Worm (Caenorhabditis elegans) whole organism, L4 larva: ENCODE results near the gene C34B4.3.

Experiments used
- D1046.2 ChIP-seq: fragments of 200-800 bp; sonication (Bioruptor generic); IDR thresholded peaks from 2 replicates; pipeline ENCODE4 v1.3.6; 2022; ENCODE audit warnings: missing genetic modification characterization, missing compliant biosample characterization
- F44E2.7 ChIP-seq: fragments of 200-800 bp; sonication (Bioruptor generic); IDR thresholded peaks from 2 replicates; pipeline ENCODE4 v2.1.2; 2022; ENCODE audit warnings: missing genetic modification characterization, missing compliant biosample characterization
- F49E8.2 ChIP-seq: sonication (generic microtip); optimal IDR thresholded peaks from 2 replicates; lab custom pipeline; 2016; ENCODE audit warnings: missing compliant biosample characterization, mild to moderate bottlenecking, missing genetic modification characterization, borderline replicate concordance
- Y48G9A.11 ChIP-seq: fragments of 200-800 bp; sonication (Bioruptor generic); IDR thresholded peaks from 2 replicates; pipeline ENCODE4 v1.3.6; 2022; ENCODE audit warnings: missing genetic modification reagents, missing genetic modification characterization, missing compliant biosample characterization
- ZK546.5 ChIP-seq, 2 experiments: sonication (generic microtip); optimal IDR thresholded peaks; 2 replicates each; lab custom pipeline; 2017; ENCODE audit warnings: missing biosample characterization in 2 of 2, missing genetic modification characterization in 2 of 2
- aha-1 ChIP-seq: fragments of 150-350 bp; peaks from one replicate; lab custom pipeline; 2014; ENCODE audit warnings: missing biosample characterization, missing genetic modification characterization
- arid-1 ChIP-seq: fragments of 200-800 bp; sonication (Bioruptor generic); conservative IDR thresholded peaks from 2 replicates; pipeline ENCODE4 v1.3.6; 2022; ENCODE audit warnings: missing genetic modification reagents, missing genetic modification characterization, missing compliant biosample characterization
- ceh-20 ChIP-seq: fragments of 200-800 bp; sonication (Bioruptor generic); IDR thresholded peaks from 2 replicates; pipeline ENCODE4 v1.3.6; 2022; ENCODE audit warnings: missing genetic modification reagents, missing genetic modification characterization, missing compliant biosample characterization
- ceh-62 ChIP-seq: sonication (generic microtip); optimal IDR thresholded peaks from 2 replicates; lab custom pipeline; 2017; ENCODE audit warnings: missing biosample characterization, missing genetic modification characterization
- ceh-82 ChIP-seq: sonication (generic microtip); optimal IDR thresholded peaks from 2 replicates; lab custom pipeline; 2017; ENCODE audit warnings: missing biosample characterization, missing genetic modification characterization
- ces-1 ChIP-seq: fragments of 150-350 bp; sonication (generic microtip); optimal IDR thresholded peaks from 4 replicates; lab custom pipeline; 2014; ENCODE audit warnings: missing biosample characterization, missing genetic modification reagents, missing genetic modification characterization
- cey-2 ChIP-seq: sonication (generic microtip); optimal IDR thresholded peaks from 3 replicates; lab custom pipeline; 2017; ENCODE audit warnings: missing genetic modification characterization, mild to moderate bottlenecking, missing compliant biosample characterization, antibody characterized with exemption, borderline replicate concordance; ENCODE audit not compliant: insufficient read depth
- daf-8 ChIP-seq: fragments of 200-800 bp; sonication (Bioruptor generic); IDR thresholded peaks from 2 replicates; pipeline ENCODE4 v1.3.6; 2022; ENCODE audit warnings: missing genetic modification characterization, missing compliant biosample characterization
- dmd-9 ChIP-seq: fragments of 200-800 bp; sonication (Bioruptor generic); IDR thresholded peaks from 2 replicates; pipeline ENCODE4 v1.3.6; 2022; ENCODE audit warnings: missing genetic modification reagents, missing genetic modification characterization, missing compliant biosample characterization
- dve-1 ChIP-seq: sonication (generic microtip); optimal IDR thresholded peaks from 2 replicates; lab custom pipeline; 2017; ENCODE audit warnings: antibody characterized with exemption, mild to moderate bottlenecking, missing genetic modification characterization, missing compliant biosample characterization; ENCODE audit not compliant: insufficient read depth
- fkh-10 ChIP-seq: fragments of 150-350 bp; optimal IDR thresholded peaks from 2 replicates; lab custom pipeline; 2014; ENCODE audit warnings: missing biosample characterization, missing genetic modification reagents, missing genetic modification characterization
- fos-1 ChIP-seq: fragments of 150-350 bp; optimal IDR thresholded peaks from 2 replicates; lab custom pipeline; 2014; ENCODE audit warnings: missing biosample characterization, missing genetic modification characterization
- gei-8 ChIP-seq: fragments of 200-800 bp; sonication (Bioruptor generic); optimal IDR thresholded peaks from 2 replicates; lab custom pipeline; 2018; ENCODE audit warnings: mild to moderate bottlenecking, missing genetic modification characterization, missing compliant biosample characterization
- hif-1 ChIP-seq, 2 experiments: sonication (generic microtip); optimal IDR thresholded peaks; 2 replicates each; lab custom pipeline; 2016 to 2017; ENCODE audit warnings: missing compliant biosample characterization in 2 of 2, missing genetic modification characterization in 2 of 2, missing genetic modification reagents in 2 of 2, missing genotype in 2 of 2, mild to moderate bottlenecking in 1 of 2
- hmg-1.1 ChIP-seq: fragments of 200-800 bp; sonication (Bioruptor generic); IDR thresholded peaks from 2 replicates; pipeline ENCODE4 v1.3.6; 2022; ENCODE audit warnings: missing genetic modification reagents, missing genetic modification characterization, missing compliant biosample characterization
- lir-3 ChIP-seq: sonication (generic microtip); optimal IDR thresholded peaks from 2 replicates; lab custom pipeline; 2016; ENCODE audit warnings: mild to moderate bottlenecking, missing genetic modification characterization, missing compliant biosample characterization
- mxl-2 ChIP-seq: fragments of 200-800 bp; sonication (Bioruptor generic); conservative IDR thresholded peaks from 2 replicates; pipeline ENCODE4 v1.3.6; 2022; ENCODE audit warnings: missing genetic modification reagents, missing genetic modification characterization, missing compliant biosample characterization
- nhr-111 ChIP-seq: fragments of 200-800 bp; sonication (Bioruptor generic); optimal IDR thresholded peaks from 2 replicates; lab custom pipeline; 2018; ENCODE audit warnings: mild to moderate bottlenecking, missing genetic modification characterization, missing compliant biosample characterization
- nhr-25 ChIP-seq: sonication (generic microtip); optimal IDR thresholded peaks from 2 replicates; lab custom pipeline; 2017; ENCODE audit warnings: missing genetic modification characterization, mild to moderate bottlenecking, missing compliant biosample characterization, antibody characterized with exemption, moderate library complexity, borderline replicate concordance; ENCODE audit not compliant: insufficient read depth
- nhr-28 ChIP-seq: fragments of 150-350 bp; optimal IDR thresholded peaks from 2 replicates; lab custom pipeline; 2014; ENCODE audit warnings: missing biosample characterization, missing genetic modification characterization
- nhr-41 ChIP-seq: fragments of 200-800 bp; sonication (Bioruptor generic); IDR thresholded peaks from 2 replicates; pipeline ENCODE4 v1.3.6; 2022; ENCODE audit warnings: missing genetic modification reagents, missing genetic modification characterization, missing compliant biosample characterization
- nhr-48 ChIP-seq: sonication (generic microtip); optimal IDR thresholded peaks from 2 replicates; lab custom pipeline; 2016; ENCODE audit warnings: mild to moderate bottlenecking, missing genetic modification characterization, missing compliant biosample characterization
- nhr-6 ChIP-seq: fragments of 150-350 bp; optimal IDR thresholded peaks from 2 replicates; lab custom pipeline; 2014; ENCODE audit warnings: missing biosample characterization, missing genetic modification characterization
- nhr-77 ChIP-seq: fragments of 150-350 bp; optimal IDR thresholded peaks from 2 replicates; lab custom pipeline; 2014; ENCODE audit warnings: missing biosample characterization, missing genetic modification characterization
- php-3 ChIP-seq: fragments of 200-800 bp; sonication (Bioruptor generic); IDR thresholded peaks from 2 replicates; pipeline ENCODE4 v1.3.6; 2022; ENCODE audit warnings: missing genetic modification reagents, missing genetic modification characterization, missing compliant biosample characterization
- spr-3 ChIP-seq: fragments of 200-800 bp; sonication (Bioruptor generic); optimal IDR thresholded peaks from 2 replicates; lab custom pipeline; 2018; ENCODE audit warnings: mild to moderate bottlenecking, missing genetic modification characterization, missing compliant biosample characterization
- tra-1 ChIP-seq: fragments of 200-800 bp; sonication (Bioruptor generic); IDR thresholded peaks from 2 replicates; pipeline ENCODE4 v1.3.6; 2022; ENCODE audit warnings: missing genetic modification reagents, missing genetic modification characterization, missing compliant biosample characterization
- unc-62 ChIP-seq, 3 experiments: fragments of 150-350 bp in 1 of 3; sonication (generic microtip); optimal IDR thresholded peaks in 2 of 3; peaks in 1 of 3; 1 replicate in 1 of 3; 2 replicates in 2 of 3; lab custom pipeline; 2014 to 2017; ENCODE audit warnings: missing biosample characterization in 3 of 3, missing genetic modification characterization in 3 of 3, missing genetic modification reagents in 3 of 3, missing genotype in 1 of 3
- zfp-2 ChIP-seq: sonication (generic microtip); optimal IDR thresholded peaks from 2 replicates; lab custom pipeline; 2016; ENCODE audit warnings: mild to moderate bottlenecking, missing genetic modification characterization, missing compliant biosample characterization
- zfp-3 ChIP-seq: fragments of 200-800 bp; sonication (Bioruptor generic); conservative IDR thresholded peaks from 2 replicates; pipeline ENCODE4 v1.3.6; 2022; ENCODE audit warnings: missing genetic modification reagents, missing genetic modification characterization, missing compliant biosample characterization
- ztf-7 ChIP-seq: fragments of 150-350 bp; optimal IDR thresholded peaks from 2 replicates; lab custom pipeline; 2014; ENCODE audit warnings: missing biosample characterization, missing genetic modification characterization

The C34B4.3 gene

DNA sequence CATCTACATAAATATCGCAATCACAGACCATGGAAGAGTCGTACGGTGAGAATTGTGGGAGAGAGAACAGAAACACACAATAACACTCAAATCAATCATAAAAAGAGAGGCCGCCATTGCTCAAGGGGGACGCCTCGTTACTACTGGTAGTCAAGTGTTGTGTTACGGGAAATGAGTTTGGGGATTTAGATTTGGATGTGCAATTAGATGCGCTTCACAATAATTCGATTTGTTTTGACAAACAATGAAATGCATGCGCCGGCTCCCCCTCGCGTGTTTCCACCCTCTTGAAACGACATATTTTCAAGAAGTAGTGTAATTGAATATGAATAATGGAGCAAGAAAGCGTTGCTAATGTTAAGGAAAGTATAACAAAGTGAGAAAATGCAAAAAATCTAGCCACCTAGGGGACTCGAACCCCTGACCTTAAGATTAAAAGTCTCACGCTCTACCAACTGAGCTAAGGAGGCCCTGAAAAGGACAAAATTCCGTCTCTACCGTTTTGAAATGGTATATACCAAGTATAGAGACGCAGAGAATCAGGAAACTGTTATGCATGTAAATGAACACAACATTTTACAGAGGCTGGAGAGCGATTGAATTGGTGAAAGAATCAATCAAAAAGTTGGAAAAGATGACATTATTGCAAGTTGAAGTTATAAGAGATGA is 44.2 kb downstream of the C34B4.3 start (continued):
- TF ChIP-seq ces-1 (peak; percentile 7), nhr-48 (tag; lab: Kevin White, UChicago) (no peak), dmd-9 (no peak), php-3 (0 out of 2 replicates have a peak, but pooled peaks have one; percentile 9), Y48G9A.11 (GFP tag; lab: Robert Waterston, UW) (no peak), nhr-41 (GFP tag; lab: Robert Waterston, UW) (no peak), arid-1 (no peak), F44E2.7 (GFP tag; lab: Robert Waterston, UW) (no peak)

DNA sequence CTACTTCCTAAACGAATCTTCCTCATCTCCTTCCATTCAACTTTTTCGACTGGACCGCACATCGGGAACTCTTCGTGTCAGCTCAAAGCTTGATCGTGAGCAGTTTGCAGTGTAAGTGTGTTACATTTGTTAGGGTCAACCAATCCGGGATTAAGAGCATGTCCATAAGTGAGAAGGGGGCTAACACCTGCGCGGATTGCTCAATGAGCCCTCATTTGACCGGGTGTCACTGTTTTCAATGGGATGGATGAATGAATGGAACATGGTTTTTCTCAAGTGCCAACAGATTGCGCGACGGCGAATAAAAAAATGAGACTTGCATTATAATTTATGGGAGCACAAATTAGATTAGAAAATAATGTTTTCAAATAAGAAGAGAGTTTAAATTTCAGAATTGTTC is 45.7 kb downstream of the C34B4.3 start:
- TF ChIP-seq spr-3 (GFP tag; lab: Kevin White, UChicago) (no peak), nhr-6 (tag; lab: Kevin White, UChicago) (no peak), fkh-10 (GFP tag; lab: Kevin White, UChicago) (peak; percentile 41), dve-1 (tag; lab: Kevin White, UChicago) (no peak)

DNA sequence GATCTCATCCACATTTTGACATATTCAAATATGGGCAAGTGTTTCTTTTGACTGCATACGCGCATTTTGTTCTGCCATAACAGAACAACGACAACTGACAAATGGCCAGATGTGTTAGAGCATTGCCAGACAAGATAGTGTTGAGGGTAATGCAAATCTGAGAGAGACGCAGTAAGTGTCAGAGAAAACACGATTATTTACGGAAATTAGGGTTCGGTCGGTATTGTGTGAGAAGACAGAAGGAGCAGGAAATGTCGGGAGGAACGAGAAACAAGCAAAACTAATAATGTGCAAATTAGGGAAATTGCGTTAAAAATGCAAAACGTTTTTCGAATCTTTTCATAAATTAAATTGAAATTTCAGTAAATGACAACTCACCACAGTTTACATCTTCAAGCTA is 46.5 kb downstream of the C34B4.3 start:
- TF ChIP-seq nhr-77 (tag; lab: Kevin White, UChicago), result no peak
- no peak for TF ChIP-seq daf-8
- TF ChIP-seq gei-8 (GFP tag; lab: Kevin White, UChicago), result no peak
- peak in 1 of 2 experiments; percentile 36 for TF ChIP-seq unc-62 (GFP tag; optimal IDR thresholded peaks at IDR 0.05 in 1 of 2; lab: Kevin White, UChicago)
- no peak for TF ChIP-seq unc-62 (tag; optimal IDR thresholded peaks at IDR 0.05; lab: Kevin White, UChicago)
- no peak for TF ChIP-seq nhr-41 (GFP tag; lab: Robert Waterston, UW)
- no peak for TF ChIP-seq nhr-48 (tag; lab: Kevin White, UChicago)
- no peak for TF ChIP-seq tra-1 (GFP tag; lab: Robert Waterston, UW)

DNA sequence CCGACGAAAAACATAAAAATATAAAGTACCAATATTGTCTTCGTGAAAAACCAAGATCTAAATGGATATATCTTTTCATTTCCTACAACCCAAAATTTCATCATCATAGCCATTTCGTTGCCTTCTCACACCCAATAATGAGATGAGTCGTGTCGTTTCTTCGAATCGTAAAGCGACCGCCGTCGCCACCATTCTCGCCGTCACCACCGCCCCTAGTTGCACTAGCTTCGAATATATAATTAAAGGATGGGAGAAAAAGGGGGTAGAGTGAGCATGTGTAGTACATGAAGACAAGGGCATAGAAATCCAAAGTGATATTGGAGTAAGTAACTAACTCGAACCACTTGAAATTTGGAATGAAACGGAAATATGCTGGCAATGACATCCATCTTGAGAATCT is 48.7 kb downstream of the C34B4.3 start:
- TF ChIP-seq aha-1 (peak; percentile 68), gei-8 (GFP tag; lab: Kevin White, UChicago) (no peak)

- TF ChIP-seq cey-2 (tag; lab: Kevin White, UChicago) (no peak), ceh-82 (no peak), ceh-62 (tag; lab: Kevin White, UChicago) (no peak), unc-62 (GFP tag; optimal IDR thresholded peaks at IDR 0.05 in 1 of 2; lab: Kevin White, UChicago) (peak in 1 of 2 experiments; percentile 87), unc-62 (tag; optimal IDR thresholded peaks at IDR 0.05; lab: Kevin White, UChicago) (no peak)
Observed at ce11 chrV:13021540-13021939, 49.4 kb downstream of the C34B4.3 start.

- TF ChIP-seq ZK546.5 (tag; optimal IDR thresholded peaks at IDR 0.05; lab: Kevin White, UChicago), result no peak
- TF ChIP-seq zfp-2, result no peak
- no peak for TF ChIP-seq D1046.2
- no peak for TF ChIP-seq hif-1 (tag; optimal IDR thresholded peaks at IDR 0.05; lab: Kevin White, UChicago)
- no peak for TF ChIP-seq zfp-3
- no peak for TF ChIP-seq hmg-1.1
- TF ChIP-seq nhr-25 (tag; lab: Kevin White, UChicago), result no peak
- no peak for TF ChIP-seq nhr-111 (GFP tag; lab: Kevin White, UChicago)
- no peak for TF ChIP-seq lir-3 (tag; lab: Kevin White, UChicago)
- no peak for TF ChIP-seq ztf-7 (tag; lab: Kevin White, UChicago)
- no peak for TF ChIP-seq nhr-41 (GFP tag; lab: Robert Waterston, UW)
- no peak for TF ChIP-seq fos-1 (tag; lab: Kevin White, UChicago)
- TF ChIP-seq fkh-10 (GFP tag; lab: Kevin White, UChicago), result no peak
- no peak for TF ChIP-seq ceh-20
- TF ChIP-seq F49E8.2 (tag; lab: Kevin White, UChicago), result no peak
- no peak for TF ChIP-seq mxl-2 (GFP tag; lab: Robert Waterston, UW)
- no peak for TF ChIP-seq nhr-28 (tag; lab: Kevin White, UChicago)
Observed at ce11 chrV:13020638-13021037, 50.3 kb downstream of the C34B4.3 start.
